Fruit fly (Drosophila melanogaster) whole organism, wandering third instar larva: ENCODE data around the gene CG43347.
"Not testable (repeated sequence)": the region's sequence is repeated elsewhere in the genome, so short reads cannot be mapped to it uniquely, and the experiment has no call there.

Experiments
- Abd-B ChIP-seq: fragments of >200 bp; optimal IDR thresholded peaks from 2 replicates; lab custom pipeline; 2017; ENCODE audit warnings: missing biosample characterization, missing genetic modification characterization
- CG32264 ChIP-seq: fragments of 200-800 bp; sonication (Bioruptor generic); optimal IDR thresholded peaks from 2 replicates; lab custom pipeline; 2016; ENCODE audit warnings: missing biosample characterization, missing genetic modification characterization
- CG9705 ChIP-seq: fragments of 200-800 bp; sonication (Bioruptor generic); optimal IDR thresholded peaks from 2 replicates; lab custom pipeline; 2018; ENCODE audit warnings: missing biosample characterization, mild to moderate bottlenecking, missing genetic modification characterization
- CrebA ChIP-seq: fragments of 200-800 bp; sonication (Bioruptor generic); optimal IDR thresholded peaks from 2 replicates; lab custom pipeline; 2016; ENCODE audit warnings: missing biosample characterization, mild to moderate bottlenecking, missing genetic modification characterization, borderline replicate concordance
- Dfd ChIP-seq: fragments of >200 bp; optimal IDR thresholded peaks from 2 replicates; lab custom pipeline; 2017; ENCODE audit warnings: missing biosample characterization, missing genetic modification characterization
- Dif ChIP-seq: fragments of 200-275, 200-300 bp; sonication (Bioruptor generic); optimal IDR thresholded peaks from 2 replicates; lab custom pipeline; 2018; ENCODE audit warnings: missing biosample characterization, missing genetic modification characterization; ENCODE audit not compliant: partially characterized antibody
- GATAd ChIP-seq: sonication (Bioruptor generic); optimal IDR thresholded peaks from 2 replicates; lab custom pipeline; 2016; ENCODE audit warnings: missing biosample characterization, missing genetic modification characterization
- HLH106 ChIP-seq: fragments of 200-800 bp; optimal IDR thresholded peaks from 3 replicates; lab custom pipeline; 2019; ENCODE audit warnings: missing biosample characterization, mild to moderate bottlenecking, missing genetic modification characterization, moderate library complexity
- Hnf4 ChIP-seq: fragments of 200-800 bp; sonication (Bioruptor generic); optimal IDR thresholded peaks from 2 replicates; lab custom pipeline; 2016; ENCODE audit warnings: missing biosample characterization, mild to moderate bottlenecking, missing genetic modification characterization
- Hr78 ChIP-seq: fragments of >200 bp; optimal IDR thresholded peaks from 2 replicates; lab custom pipeline; 2017; ENCODE audit warnings: missing biosample characterization, missing genetic modification characterization
- Hr83 ChIP-seq: fragments of 200-300 bp; sonication (Bioruptor generic); optimal IDR thresholded peaks from 2 replicates; lab custom pipeline; 2016; ENCODE audit warnings: missing biosample characterization, mild to moderate bottlenecking, missing genetic modification characterization, moderate library complexity; ENCODE audit not compliant: poor library complexity, severe bottlenecking
- Jra ChIP-seq: sonication (Bioruptor generic); optimal IDR thresholded peaks from 2 replicates; lab custom pipeline; 2016; ENCODE audit warnings: missing biosample characterization, missing genetic modification characterization
- Mio ChIP-seq: sonication (Bioruptor generic); optimal IDR thresholded peaks from 2 replicates; lab custom pipeline; 2016; ENCODE audit warnings: missing biosample characterization, missing genetic modification characterization
- Myc ChIP-seq: fragments of >200 bp; optimal IDR thresholded peaks from 2 replicates; lab custom pipeline; 2017
- N ChIP-seq: fragments of >200 bp; optimal IDR thresholded peaks from 2 replicates; lab custom pipeline; 2018; ENCODE audit warnings: missing biosample characterization, missing external identifiers, missing genetic modification characterization
- OdsH ChIP-seq: fragments of 200-800 bp; sonication (Bioruptor generic); optimal IDR thresholded peaks from 2 replicates; lab custom pipeline; 2016; ENCODE audit warnings: missing biosample characterization, mild to moderate bottlenecking, missing genetic modification characterization
- Rel ChIP-seq, 2 experiments: fragments of 200-800 bp; sonication (Bioruptor generic) in 1 of 2; optimal IDR thresholded peaks; 2 replicates in 1 of 2; 3 replicates in 1 of 2; lab custom pipeline; 2016 to 2019; ENCODE audit warnings: mild to moderate bottlenecking in 2 of 2, missing biosample characterization in 2 of 2, missing genetic modification characterization in 2 of 2, moderate library complexity in 1 of 2
- Sp1 ChIP-seq: fragments of 200-800 bp; sonication (Bioruptor generic); optimal IDR thresholded peaks from 3 replicates; lab custom pipeline; 2019; ENCODE audit warnings: missing biosample characterization, mild to moderate bottlenecking, missing genetic modification characterization, moderate library complexity
- Vsx2 ChIP-seq: fragments of 200-300, 225-300 bp; sonication (Bioruptor generic); optimal IDR thresholded peaks from 2 replicates; lab custom pipeline; 2018; ENCODE audit warnings: missing biosample characterization, missing genetic modification characterization; ENCODE audit not compliant: partially characterized antibody
- br ChIP-seq: fragments of 200-800 bp; sonication (Bioruptor generic); optimal IDR thresholded peaks from 2 replicates; lab custom pipeline; 2016; ENCODE audit warnings: missing biosample characterization, missing genetic modification characterization
- brk ChIP-seq: fragments of 200-800 bp; sonication (Bioruptor generic); optimal IDR thresholded peaks from 2 replicates; lab custom pipeline; 2016; ENCODE audit warnings: missing biosample characterization, mild to moderate bottlenecking, missing genetic modification characterization
- dl ChIP-seq, 2 experiments: fragments of 175-275, 200-275 bp in 1 of 2; fragments of 200-275 bp in 1 of 2; sonication (Bioruptor generic); optimal IDR thresholded peaks; lab custom pipeline; 2018; ENCODE audit warnings: mild to moderate bottlenecking in 2 of 2, missing biosample characterization in 2 of 2, missing genetic modification characterization in 2 of 2, moderate library complexity in 2 of 2; ENCODE audit not compliant: partially characterized antibody in 2 of 2, insufficient read depth in 1 of 2
- dmrt93B ChIP-seq: fragments of 200-800 bp; sonication (Bioruptor generic); optimal IDR thresholded peaks from 2 replicates; lab custom pipeline; 2018; ENCODE audit warnings: missing biosample characterization, mild to moderate bottlenecking, missing genetic modification characterization
- dsf ChIP-seq: sonication (Bioruptor generic); optimal IDR thresholded peaks from 2 replicates; lab custom pipeline; 2016; ENCODE audit warnings: missing biosample characterization, missing genetic modification characterization, borderline replicate concordance
- ey ChIP-seq: fragments of 200-800 bp; sonication (Bioruptor generic); optimal IDR thresholded peaks from 2 replicates; lab custom pipeline; 2016; ENCODE audit warnings: missing biosample characterization, missing genetic modification characterization
- foxo ChIP-seq, 2 experiments: fragments of 200-800 bp; sonication (Bioruptor generic); optimal IDR thresholded peaks; 2 replicates in 1 of 2; 3 replicates in 1 of 2; lab custom pipeline; 2016 to 2017; ENCODE audit warnings: missing biosample characterization in 2 of 2, missing genetic modification characterization in 2 of 2
- fru ChIP-seq: fragments of 200-800 bp; sonication (Bioruptor generic); optimal IDR thresholded peaks from 3 replicates; lab custom pipeline; 2016; ENCODE audit warnings: missing biosample characterization, mild to moderate bottlenecking, missing genetic modification characterization
- h ChIP-seq: fragments of 200-800 bp; sonication (Bioruptor generic); optimal IDR thresholded peaks from 3 replicates; lab custom pipeline; 2016; ENCODE audit warnings: missing biosample characterization, mild to moderate bottlenecking, missing genetic modification characterization
- jim ChIP-seq: fragments of 175-275, 200-325 bp; sonication (Bioruptor generic); optimal IDR thresholded peaks from 2 replicates; lab custom pipeline; 2016; ENCODE audit warnings: missing biosample characterization, mild to moderate bottlenecking, missing genetic modification characterization
- lola ChIP-seq: fragments of >200 bp; optimal IDR thresholded peaks from 2 replicates; lab custom pipeline; 2017; ENCODE audit warnings: missing biosample characterization, missing genetic modification characterization
- pan ChIP-seq: fragments of >200 bp; optimal IDR thresholded peaks from 2 replicates; lab custom pipeline; 2017
- psq ChIP-seq: fragments of 200-800 bp; sonication (Bioruptor generic); optimal IDR thresholded peaks from 3 replicates; lab custom pipeline; 2017; ENCODE audit warnings: missing biosample characterization, mild to moderate bottlenecking, missing genetic modification characterization, moderate library complexity
- rgr ChIP-seq: fragments of 200-800 bp; sonication (Bioruptor generic); optimal IDR thresholded peaks from 3 replicates; lab custom pipeline; 2016; ENCODE audit warnings: missing biosample characterization, mild to moderate bottlenecking, missing genetic modification characterization
- sage ChIP-seq: fragments of 200-800 bp; sonication (Bioruptor generic); optimal IDR thresholded peaks from 2 replicates; lab custom pipeline; 2016; ENCODE audit warnings: missing biosample characterization, mild to moderate bottlenecking, missing genetic modification characterization
- sv ChIP-seq: fragments of 200-800 bp; sonication (Bioruptor generic); optimal IDR thresholded peaks from 3 replicates; lab custom pipeline; 2016; ENCODE audit warnings: missing biosample characterization, missing genetic modification characterization
- tai ChIP-seq: sonication (Bioruptor generic); optimal IDR thresholded peaks from 2 replicates; lab custom pipeline; 2016; ENCODE audit warnings: missing biosample characterization, missing genetic modification characterization
- usp ChIP-seq: fragments of >200 bp; optimal IDR thresholded peaks from 2 replicates; lab custom pipeline; 2017; ENCODE audit warnings: missing biosample characterization, missing genetic modification characterization
- woc ChIP-seq: sonication (Bioruptor generic); optimal IDR thresholded peaks from 2 replicates; lab custom pipeline; 2016; ENCODE audit warnings: missing biosample characterization, mild to moderate bottlenecking, missing genetic modification characterization

Gene CG43347

DNA sequence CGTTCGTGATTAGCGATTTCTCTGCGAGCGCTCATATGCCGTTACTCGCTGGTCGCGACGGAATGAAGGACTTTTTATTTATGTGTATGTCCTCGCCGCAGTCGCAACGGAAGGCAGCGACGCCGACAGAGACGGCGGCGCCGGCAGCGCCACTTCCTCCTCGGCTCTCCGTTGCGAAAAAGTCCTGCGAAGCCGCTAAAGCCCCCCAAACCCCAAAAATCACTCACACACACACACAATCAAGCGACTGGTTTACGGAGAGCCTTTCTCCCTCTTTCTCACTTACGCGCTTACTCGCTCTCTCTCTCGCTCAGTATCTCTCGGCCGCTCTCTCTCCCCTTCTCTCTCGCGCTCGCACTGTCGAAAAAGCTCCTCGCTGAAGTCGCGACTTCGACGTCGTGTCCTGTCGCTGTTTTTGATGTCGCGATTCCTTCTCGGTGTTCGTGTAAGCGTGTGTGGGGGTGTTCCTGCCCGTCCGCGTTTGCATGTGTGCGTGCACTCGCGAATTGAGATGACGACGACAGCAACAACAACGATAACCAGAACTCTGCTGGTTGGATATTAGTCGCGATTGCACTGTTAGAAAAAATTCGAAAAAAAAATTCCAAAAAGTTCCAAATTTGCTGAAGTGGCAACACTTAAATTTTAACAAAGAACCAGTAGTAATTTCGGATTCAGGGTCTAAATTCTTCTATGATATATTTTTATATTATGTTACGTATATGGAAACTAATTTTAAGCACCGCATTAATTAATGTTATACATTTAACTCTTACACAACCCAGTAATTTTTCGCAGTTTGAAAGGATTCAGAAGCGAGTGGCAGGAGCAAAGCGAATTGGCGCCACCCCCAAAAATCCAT is at the start of gene CG43347:
CG43347 (minus strand) TSS at position 47 of the 862 bp plus-strand sequence.
- TF ChIP-seq HLH106 (tag; lab: Kevin White, UChicago), result peak; percentile 45
- TF ChIP-seq GATAd (GFP tag; lab: Kevin White, UChicago), result no peak
- TF ChIP-seq lola (GFP tag; lab: Kevin White, UChicago), result no peak
- TF ChIP-seq tai (GFP tag; lab: Kevin White, UChicago), result no peak
- peak; percentile 20 for TF ChIP-seq dmrt93B (GFP tag; lab: Kevin White, UChicago)
- TF ChIP-seq Vsx2, result no peak
- no peak for TF ChIP-seq CrebA (GFP tag; lab: Kevin White, UChicago)
- no peak for TF ChIP-seq brk (GFP tag; lab: Kevin White, UChicago)
- no peak for TF ChIP-seq Hr83 (GFP tag; lab: Kevin White, UChicago)
- TF ChIP-seq Mio, result no peak
- no peak for TF ChIP-seq CG9705
- peak; percentile 12 for TF ChIP-seq rgr
- no peak for TF ChIP-seq OdsH (GFP tag; lab: Kevin White, UChicago)
- no peak for TF ChIP-seq jim
- TF ChIP-seq h (GFP tag; lab: Kevin White, UChicago), result peak; percentile 19
- peak; percentile 31 for TF ChIP-seq fru
- no peak for TF ChIP-seq sv (GFP tag; lab: Kevin White, UChicago)
- TF ChIP-seq Hnf4 (GFP tag; lab: Kevin White, UChicago), result no peak
- TF ChIP-seq Dif (GFP tag; lab: Kevin White, UChicago), result peak; percentile 18
- no peak for TF ChIP-seq Dfd (GFP tag; lab: Kevin White, UChicago)
- TF ChIP-seq Sp1, result peak; percentile 54
- no peak for TF ChIP-seq CG32264 (GFP tag; lab: Kevin White, UChicago)
- TF ChIP-seq Rel (GFP tag; optimal IDR thresholded peaks at IDR 0.05; lab: Kevin White, UChicago), result no peak
- TF ChIP-seq Rel (tag; optimal IDR thresholded peaks at IDR 0.05; lab: Kevin White, UChicago), result no peak
- TF ChIP-seq usp (GFP tag; lab: Kevin White, UChicago), result no peak
- no peak for TF ChIP-seq sage (GFP tag; lab: Kevin White, UChicago)
- no peak for TF ChIP-seq br (GFP tag; lab: Kevin White, UChicago)
- TF ChIP-seq ey, result peak; percentile 23
- no peak for TF ChIP-seq pan
- TF ChIP-seq dl (GFP tag; optimal IDR thresholded peaks at IDR 0.05; lab: Kevin White, UChicago; ENCODE audit: insufficient read depth in 1 of 2, partially characterized antibody in 2 of 2), result no peak
- no peak for TF ChIP-seq woc (GFP tag; lab: Kevin White, UChicago)
- TF ChIP-seq Abd-B, result no peak
- TF ChIP-seq psq (GFP tag; lab: Kevin White, UChicago), result peak; percentile 10
- no peak for TF ChIP-seq Hr78
- no peak for TF ChIP-seq Myc
- TF ChIP-seq Jra, result no peak
- TF ChIP-seq foxo (GFP tag; optimal IDR thresholded peaks at IDR 0.05; lab: Kevin White, UChicago), result peak in 1 of 2 experiments; percentile 40
- no peak for TF ChIP-seq dsf
- no peak for TF ChIP-seq N

DNA sequence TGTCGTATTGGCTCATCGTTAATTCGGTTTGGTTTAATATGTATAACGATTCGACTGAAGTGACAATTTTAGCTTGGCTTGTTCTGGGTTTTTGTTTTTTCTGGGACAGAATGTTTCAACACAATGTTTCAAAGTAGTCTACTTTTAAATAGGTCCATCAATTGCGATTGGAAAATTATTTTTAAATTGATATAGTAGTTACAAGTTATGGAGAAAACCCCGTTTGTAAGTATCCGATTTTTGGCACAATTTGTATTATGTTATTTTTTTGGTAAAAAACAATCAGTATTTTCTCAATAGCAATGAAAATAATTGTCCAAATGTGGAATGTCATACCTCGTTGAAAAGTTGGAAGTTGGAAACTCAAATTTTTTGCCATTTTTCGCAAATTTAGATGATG is 41.8 kb upstream of the CG43347 start, which contains the start of gene Rab9E:
Rab9E (minus strand) TSS at position 101 of the 400 bp plus-strand sequence.
- not testable (repeated sequence) for TF ChIP-seq usp (GFP tag; lab: Kevin White, UChicago); dsf; jim

DNA sequence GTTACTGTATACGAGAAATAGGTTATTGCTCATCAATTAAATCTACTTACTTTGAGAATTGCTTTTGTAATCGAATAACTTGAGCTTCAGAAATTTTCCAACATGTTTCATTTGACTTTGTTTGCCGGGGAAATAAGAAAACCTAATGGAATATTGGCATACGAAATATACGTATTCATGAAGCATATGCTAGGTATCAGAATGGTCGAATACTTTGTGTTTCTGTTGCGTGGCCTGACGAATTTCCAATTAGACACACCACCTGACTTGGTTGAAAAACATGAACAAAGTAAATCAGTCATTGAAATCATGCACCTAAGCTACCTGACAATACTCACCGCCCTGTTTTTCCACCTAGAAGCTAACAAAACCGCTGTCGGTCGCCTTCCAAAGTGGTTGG is 37.4 kb upstream of the CG43347 start, which contains the start of gene CG2111:
CG2111 (plus strand) TSS at position 301 of the 400 bp plus-strand sequence.
- TF ChIP-seq CG32264 (GFP tag; lab: Kevin White, UChicago) (no peak), dl (GFP tag; optimal IDR thresholded peaks at IDR 0.05; lab: Kevin White, UChicago; ENCODE audit: insufficient read depth in 1 of 2, partially characterized antibody in 2 of 2) (no peak), woc (GFP tag; lab: Kevin White, UChicago) (no peak), Sp1 (no peak), Hr83 (GFP tag; lab: Kevin White, UChicago) (no peak), sage (GFP tag; lab: Kevin White, UChicago) (no peak), Vsx2 (no peak), foxo (GFP tag; optimal IDR thresholded peaks at IDR 0.05; lab: Kevin White, UChicago) (no peak), ey (no peak), Hnf4 (GFP tag; lab: Kevin White, UChicago) (no peak), dmrt93B (GFP tag; lab: Kevin White, UChicago) (no peak), usp (GFP tag; lab: Kevin White, UChicago) (no peak), br (GFP tag; lab: Kevin White, UChicago) (no peak), tai (GFP tag; lab: Kevin White, UChicago) (no peak), Abd-B (no peak), pan (no peak)
- TF ChIP-seq, all 38 proteins: peak for 0
